ENCODE assay signal across 5 fruit fly cellular contexts in genomic region chr3L:17579121-17579520, dm6.
TF ChIP-seq lines count a peak whose summit lies in the region.

No protein-coding gene starts in this region.

- TF ChIP-seq CTCF in S2 (optimal IDR thresholded peaks at IDR 0.05; lab: Kevin White, UChicago): peak; percentile 73 to 78
- TF ChIP-seq CTCF in whole organism, embryonic (GFP tag; optimal IDR thresholded peaks at IDR 0.05; lab: Kevin White, UChicago): peak; percentile 75

TF ChIP-seq in whole organism, embryonic, 481 proteins besides CTCF, POLR2A, EP300 and RAD21:
- peak in 1 of 2 experiments; percentile 24 for TF ChIP-seq bsh (GFP tag; optimal IDR thresholded peaks at IDR 0.05; lab: Kevin White, UChicago)
- no peak for TF ChIP-seq HmgZ (tag; optimal IDR thresholded peaks at IDR 0.05; lab: Kevin White, UChicago)
- peak; percentile 56 for TF ChIP-seq lbe (GFP tag; optimal IDR thresholded peaks at IDR 0.05; lab: Kevin White, UChicago)
- no peak for TF ChIP-seq CG17186 (GFP tag; optimal IDR thresholded peaks at IDR 0.05; lab: Kevin White, UChicago)
- no peak for TF ChIP-seq CG8478 (optimal IDR thresholded peaks at IDR 0.05; lab: Kevin White, UChicago)
- TF ChIP-seq Dad (GFP tag; optimal IDR thresholded peaks at IDR 0.05; lab: Kevin White, UChicago): no peak

TF ChIP-seq in whole organism, prepupa, 60 proteins besides CTCF, POLR2A, EP300 and RAD21 (continues in another document):
- peak; percentile 17 for TF ChIP-seq topi (GFP tag; optimal IDR thresholded peaks at IDR 0.05; lab: Kevin White, UChicago)
- TF ChIP-seq CG31627 (GFP tag; optimal IDR thresholded peaks at IDR 0.05; lab: Kevin White, UChicago): peak; percentile 18
- TF ChIP-seq CG11902 (GFP tag; optimal IDR thresholded peaks at IDR 0.05; lab: Kevin White, UChicago): peak; percentile 3
- peak; percentile 34 for TF ChIP-seq acj6 (GFP tag; optimal IDR thresholded peaks at IDR 0.05; lab: Kevin White, UChicago)
- peak; percentile 53 for TF ChIP-seq CG10631 (GFP tag; optimal IDR thresholded peaks at IDR 0.05; lab: Kevin White, UChicago)
- no peak for TF ChIP-seq OdsH (GFP tag; optimal IDR thresholded peaks at IDR 0.05; lab: Kevin White, UChicago)
- TF ChIP-seq Eip78C (GFP tag; lab: Kevin White, UChicago): peak; percentile 86
- peak; percentile 77 for TF ChIP-seq Ets96B (tag; optimal IDR thresholded peaks at IDR 0.05; lab: Kevin White, UChicago)
- TF ChIP-seq Sox15 (GFP tag; optimal IDR thresholded peaks at IDR 0.05; lab: Kevin White, UChicago): no peak
- peak; percentile 30 for TF ChIP-seq lz (GFP tag; optimal IDR thresholded peaks at IDR 0.05; lab: Kevin White, UChicago)
- no peak for TF ChIP-seq Hr38 (GFP tag; optimal IDR thresholded peaks at IDR 0.05; lab: Kevin White, UChicago)
- TF ChIP-seq CG8632 (GFP tag; optimal IDR thresholded peaks at IDR 0.05; lab: Kevin White, UChicago): peak; percentile 6
- peak; percentile 23 for TF ChIP-seq CG32006 (GFP tag; optimal IDR thresholded peaks at IDR 0.05; lab: Kevin White, UChicago)
- peak; percentile 5 for TF ChIP-seq fd59A (GFP tag; optimal IDR thresholded peaks at IDR 0.05; lab: Kevin White, UChicago)
- no peak for TF ChIP-seq CG3919 (GFP tag; optimal IDR thresholded peaks at IDR 0.05; lab: Kevin White, UChicago)
- peak; percentile 11 for TF ChIP-seq CG34406 (GFP tag; optimal IDR thresholded peaks at IDR 0.05; lab: Kevin White, UChicago)
- peak; percentile 33 for TF ChIP-seq Met (GFP tag; optimal IDR thresholded peaks at IDR 0.05; lab: Kevin White, UChicago)
- peak in 1 of 2 experiments; percentile 33 for TF ChIP-seq salr (GFP tag; optimal IDR thresholded peaks at IDR 0.05; lab: Kevin White, UChicago)
- no peak for TF ChIP-seq dac (GFP tag; optimal IDR thresholded peaks at IDR 0.05; lab: Kevin White, UChicago)
- TF ChIP-seq Eip75B (GFP tag; optimal IDR thresholded peaks at IDR 0.05; lab: Kevin White, UChicago): peak; percentile 9
- peak; percentile 40 for TF ChIP-seq CG3032 (tag; optimal IDR thresholded peaks at IDR 0.05; lab: Kevin White, UChicago)
- TF ChIP-seq Hr39 (GFP tag; optimal IDR thresholded peaks at IDR 0.05; lab: Kevin White, UChicago): no peak
- no peak for TF ChIP-seq CG11294 (GFP tag; IDR thresholded peaks at IDR 0.05; lab: Robert Waterston, UW)
- TF ChIP-seq Sox102F (GFP tag; optimal IDR thresholded peaks at IDR 0.05; lab: Kevin White, UChicago): peak; percentile 21
- TF ChIP-seq CG6792 (GFP tag; optimal IDR thresholded peaks at IDR 0.05; lab: Kevin White, UChicago): no peak
- TF ChIP-seq CG6163 (GFP tag; IDR thresholded peaks at IDR 0.05; lab: Robert Waterston, UW): no peak
- TF ChIP-seq CG8119 (GFP tag; IDR thresholded peaks at IDR 0.05; lab: Robert Waterston, UW): no peak; the same call in 2 of the 3 replicates
- peak; percentile 1 for TF ChIP-seq CG6808 (GFP tag; optimal IDR thresholded peaks at IDR 0.05; lab: Kevin White, UChicago)
- TF ChIP-seq achi (GFP tag; optimal IDR thresholded peaks at IDR 0.05; lab: Kevin White, UChicago): peak; percentile 32

TF ChIP-seq in whole organism, pupa, 21 proteins besides CTCF, POLR2A, EP300 and RAD21:
- TF ChIP-seq Snoo (tag; optimal IDR thresholded peaks at IDR 0.05; lab: Kevin White, UChicago): peak; percentile 26
- TF ChIP-seq Ets98B (GFP tag; IDR thresholded peaks at IDR 0.05; lab: Robert Waterston, UW): no peak
- TF ChIP-seq CG10348 (GFP tag; IDR thresholded peaks at IDR 0.05; lab: Robert Waterston, UW): no peak
- TF ChIP-seq Pif1B (GFP tag; optimal IDR thresholded peaks at IDR 0.05; lab: Kevin White, UChicago): peak; percentile 2
- TF ChIP-seq CG32121 (GFP tag; IDR thresholded peaks at IDR 0.05; lab: Robert Waterston, UW): no peak
- TF ChIP-seq D1 (tag; optimal IDR thresholded peaks at IDR 0.05; lab: Kevin White, UChicago): no peak
- peak; percentile 53 for TF ChIP-seq CG17806 (tag; optimal IDR thresholded peaks at IDR 0.05; lab: Kevin White, UChicago)
- TF ChIP-seq CG13204 (GFP tag; optimal IDR thresholded peaks at IDR 0.05; lab: Kevin White, UChicago): no peak
- peak; percentile 14 for TF ChIP-seq CG14655 (GFP tag; optimal IDR thresholded peaks at IDR 0.05; lab: Kevin White, UChicago)
- TF ChIP-seq rn (GFP tag; IDR thresholded peaks at IDR 0.05; lab: Robert Waterston, UW): no peak
- TF ChIP-seq CG9948 (tag; optimal IDR thresholded peaks at IDR 0.05; lab: Kevin White, UChicago): peak; percentile 80
- no peak for TF ChIP-seq CG8301 (tag; optimal IDR thresholded peaks at IDR 0.05; lab: Kevin White, UChicago)
- TF ChIP-seq CG12605 (GFP tag; IDR thresholded peaks at IDR 0.05; lab: Robert Waterston, UW): no peak
- peak; percentile 29 for TF ChIP-seq CG34367 (tag; optimal IDR thresholded peaks at IDR 0.05; lab: Kevin White, UChicago)
- TF ChIP-seq gl (tag; optimal IDR thresholded peaks at IDR 0.05; lab: Kevin White, UChicago): no peak
- no peak for TF ChIP-seq EcR (GFP tag; optimal IDR thresholded peaks at IDR 0.05; lab: Kevin White, UChicago)
- peak; percentile 18 for TF ChIP-seq CG15710 (tag; optimal IDR thresholded peaks at IDR 0.05; lab: Kevin White, UChicago)
- peak; percentile 26 for TF ChIP-seq Pif1A (GFP tag; optimal IDR thresholded peaks at IDR 0.05; lab: Kevin White, UChicago)
- TF ChIP-seq CG8159 (tag; optimal IDR thresholded peaks at IDR 0.05; lab: Kevin White, UChicago): no peak
- TF ChIP-seq fd96Ca (GFP tag; IDR thresholded peaks at IDR 0.05; lab: Robert Waterston, UW): no peak
- no peak for TF ChIP-seq CG4496 (GFP tag; IDR thresholded peaks at IDR 0.05; lab: Robert Waterston, UW)

TF ChIP-seq in whole organism, wandering third instar larva, 38 proteins besides CTCF, POLR2A, EP300 and RAD21:
- TF ChIP-seq foxo (GFP tag; optimal IDR thresholded peaks at IDR 0.05; lab: Kevin White, UChicago) (peak in 1 of 2 experiments; percentile 59), Sp1 (GFP tag; optimal IDR thresholded peaks at IDR 0.05; lab: Kevin White, UChicago) (peak; percentile 42), CrebA (GFP tag; optimal IDR thresholded peaks at IDR 0.05; lab: Kevin White, UChicago; ENCODE audit: borderline replicate concordance) (no peak), h (GFP tag; optimal IDR thresholded peaks at IDR 0.05; lab: Kevin White, UChicago) (peak; percentile 49), br (GFP tag; optimal IDR thresholded peaks at IDR 0.05; lab: Kevin White, UChicago) (peak; percentile 25), tai (GFP tag; optimal IDR thresholded peaks at IDR 0.05; lab: Kevin White, UChicago) (peak; percentile 31), sage (GFP tag; optimal IDR thresholded peaks at IDR 0.05; lab: Kevin White, UChicago) (peak; percentile 15), dmrt93B (GFP tag; optimal IDR thresholded peaks at IDR 0.05; lab: Kevin White, UChicago) (peak; percentile 44), ey (GFP tag; optimal IDR thresholded peaks at IDR 0.05; lab: Kevin White, UChicago) (peak; percentile 55), pan (optimal IDR thresholded peaks at IDR 0.05; lab: Kevin White, UChicago) (no peak), Myc (optimal IDR thresholded peaks at IDR 0.05; lab: Kevin White, UChicago) (no peak), brk (GFP tag; optimal IDR thresholded peaks at IDR 0.05; lab: Kevin White, UChicago) (peak; percentile 30), psq (GFP tag; optimal IDR thresholded peaks at IDR 0.05; lab: Kevin White, UChicago) (no peak), dl (GFP tag; optimal IDR thresholded peaks at IDR 0.05; lab: Kevin White, UChicago; ENCODE audit: insufficient read depth in 1 of 2, partially characterized antibody in 2 of 2) (no peak), Dif (GFP tag; optimal IDR thresholded peaks at IDR 0.05; lab: Kevin White, UChicago; ENCODE audit: partially characterized antibody) (no peak), CG32264 (GFP tag; optimal IDR thresholded peaks at IDR 0.05; lab: Kevin White, UChicago) (no peak), Hr83 (GFP tag; optimal IDR thresholded peaks at IDR 0.05; lab: Kevin White, UChicago; ENCODE audit: poor library complexity, severe bottlenecking) (peak; percentile 15), HLH106 (tag; optimal IDR thresholded peaks at IDR 0.05; lab: Kevin White, UChicago) (peak; percentile 54), GATAd (GFP tag; optimal IDR thresholded peaks at IDR 0.05; lab: Kevin White, UChicago) (no peak), Rel (GFP tag; optimal IDR thresholded peaks at IDR 0.05; lab: Kevin White, UChicago) (no peak), Rel (tag; optimal IDR thresholded peaks at IDR 0.05; lab: Kevin White, UChicago) (no peak), sv (GFP tag; optimal IDR thresholded peaks at IDR 0.05; lab: Kevin White, UChicago) (no peak), woc (GFP tag; optimal IDR thresholded peaks at IDR 0.05; lab: Kevin White, UChicago) (no peak), dsf (GFP tag; optimal IDR thresholded peaks at IDR 0.05; lab: Kevin White, UChicago; ENCODE audit: borderline replicate concordance) (no peak), rgr (GFP tag; optimal IDR thresholded peaks at IDR 0.05; lab: Kevin White, UChicago) (peak; percentile 47), Abd-B (GFP tag; optimal IDR thresholded peaks at IDR 0.05; lab: Kevin White, UChicago) (no peak), Hnf4 (GFP tag; optimal IDR thresholded peaks at IDR 0.05; lab: Kevin White, UChicago) (no peak), Jra (GFP tag; optimal IDR thresholded peaks at IDR 0.05; lab: Kevin White, UChicago) (no peak), CG9705 (GFP tag; optimal IDR thresholded peaks at IDR 0.05; lab: Kevin White, UChicago) (no peak), Vsx2 (GFP tag; optimal IDR thresholded peaks at IDR 0.05; lab: Kevin White, UChicago; ENCODE audit: partially characterized antibody) (no peak), N (GFP tag; optimal IDR thresholded peaks at IDR 0.05; lab: Kevin White, UChicago) (no peak), Hr78 (GFP tag; optimal IDR thresholded peaks at IDR 0.05; lab: Kevin White, UChicago) (no peak), Dfd (GFP tag; optimal IDR thresholded peaks at IDR 0.05; lab: Kevin White, UChicago) (no peak), fru (GFP tag; optimal IDR thresholded peaks at IDR 0.05; lab: Kevin White, UChicago) (peak; percentile 57), lola (GFP tag; optimal IDR thresholded peaks at IDR 0.05; lab: Kevin White, UChicago) (no peak), OdsH (GFP tag; optimal IDR thresholded peaks at IDR 0.05; lab: Kevin White, UChicago) (peak; percentile 44), Mio (GFP tag; optimal IDR thresholded peaks at IDR 0.05; lab: Kevin White, UChicago) (peak; percentile 17), usp (GFP tag; optimal IDR thresholded peaks at IDR 0.05; lab: Kevin White, UChicago) (no peak), jim (GFP tag; optimal IDR thresholded peaks at IDR 0.05; lab: Kevin White, UChicago) (no peak)
